Fruit fly (Drosophila melanogaster) whole organism, embryonic: Measurements from ENCODE around the gene Polr2I.

Source experiments
- Aef1 ChIP-seq: fragments of 200-800 bp; sonication (Bioruptor generic); IDR thresholded peaks from 3 replicates; pipeline ENCODE4 v1.3.6; 2022; ENCODE audit warnings: missing biosample characterization, missing genetic modification characterization
- Atf6 ChIP-seq: fragments of 200-800 bp; sonication (Bioruptor generic); IDR thresholded peaks from 2 replicates; pipeline ENCODE4 v1.3.6; 2022; ENCODE audit warnings: missing biosample characterization, missing genetic modification characterization
- CG10366 ChIP-seq: fragments of 200-800 bp; sonication (Bioruptor generic); IDR thresholded peaks from 2 replicates; pipeline ENCODE4 v1.3.6; 2022; ENCODE audit warnings: missing biosample characterization, missing genetic modification characterization
- CG10959 ChIP-seq: fragments of 200-800 bp; sonication (Bioruptor generic); IDR thresholded peaks from 2 replicates; pipeline ENCODE4 v1.3.6; 2022; ENCODE audit warnings: missing biosample characterization, missing genetic modification characterization
- CG10979 ChIP-seq: fragments of 200-800 bp; sonication (Bioruptor generic); optimal IDR thresholded peaks from 2 replicates; lab custom pipeline; 2018; ENCODE audit warnings: missing biosample characterization, mild to moderate bottlenecking, missing genetic modification characterization, moderate library complexity
- CG11695 ChIP-seq: fragments of 200-800 bp; sonication (Bioruptor generic); IDR thresholded peaks from 3 replicates; pipeline ENCODE4 v1.3.6; 2022; ENCODE audit warnings: missing biosample characterization, missing genetic modification characterization
- CG11696 ChIP-seq: fragments of 200-800 bp; sonication (Bioruptor generic); IDR thresholded peaks from 2 replicates; pipeline ENCODE4 v1.3.6; 2022; ENCODE audit warnings: missing biosample characterization, missing genetic modification characterization
- CG12104 ChIP-seq: fragments of 200-800 bp; sonication (Bioruptor generic); optimal IDR thresholded peaks from 3 replicates; lab custom pipeline; 2016; ENCODE audit warnings: missing biosample characterization, missing genetic modification characterization
- CG12219 ChIP-seq: fragments of 200-800 bp; sonication (Bioruptor generic); optimal IDR thresholded peaks from 3 replicates; lab custom pipeline; 2018; ENCODE audit warnings: missing biosample characterization, mild to moderate bottlenecking, missing genetic modification characterization
- CG1233 ChIP-seq: fragments of 200-800 bp; sonication (Bioruptor generic); optimal IDR thresholded peaks from 4 replicates; lab custom pipeline; 2018; ENCODE audit warnings: missing biosample characterization, mild to moderate bottlenecking, missing genetic modification characterization
- CG13894 ChIP-seq: fragments of 200-800 bp; sonication (Bioruptor generic); optimal IDR thresholded peaks from 3 replicates; lab custom pipeline; 2018; ENCODE audit warnings: missing biosample characterization, mild to moderate bottlenecking, missing genetic modification characterization, moderate library complexity
- CG14710 ChIP-seq: fragments of 200-800 bp; sonication (Bioruptor generic); optimal IDR thresholded peaks from 3 replicates; lab custom pipeline; 2019; ENCODE audit warnings: missing biosample characterization, mild to moderate bottlenecking, missing genetic modification characterization, moderate library complexity
- CG17186 ChIP-seq: fragments of 200-800 bp; sonication (Bioruptor generic); optimal IDR thresholded peaks from 3 replicates; lab custom pipeline; 2017; ENCODE audit warnings: missing biosample characterization, missing genetic modification reagents, missing genetic modification characterization
- CG17361 ChIP-seq: fragments of 200-800 bp; sonication (Bioruptor generic); IDR thresholded peaks from 3 replicates; pipeline ENCODE4 v1.3.6; 2022; ENCODE audit warnings: missing biosample characterization, missing genetic modification characterization
- CG17829 ChIP-seq: fragments of 200-800 bp; optimal IDR thresholded peaks from 2 replicates; lab custom pipeline; 2019; ENCODE audit warnings: missing biosample characterization, mild to moderate bottlenecking, missing genetic modification characterization, moderate library complexity
- CG18764 ChIP-seq: fragments of 200-800 bp; sonication (Bioruptor generic); optimal IDR thresholded peaks from 3 replicates; lab custom pipeline; 2016; ENCODE audit warnings: missing biosample characterization, missing genetic modification characterization
- CG2202 ChIP-seq: fragments of 200-800 bp; sonication (Bioruptor generic); optimal IDR thresholded peaks from 2 replicates; lab custom pipeline; 2018; ENCODE audit warnings: missing biosample characterization, mild to moderate bottlenecking, missing genetic modification characterization
- CG4820 ChIP-seq: fragments of 200-800 bp; sonication (Bioruptor generic); optimal IDR thresholded peaks from 3 replicates; lab custom pipeline; 2016; ENCODE audit warnings: missing biosample characterization, missing genetic modification characterization
- CG6272 ChIP-seq: fragments of 200-800 bp; sonication (Bioruptor generic); IDR thresholded peaks from 2 replicates; pipeline ENCODE4 v1.3.6; 2022; ENCODE audit warnings: missing biosample characterization, missing genetic modification characterization
- CG8290 ChIP-seq, 3 experiments: fragments of 200-800 bp; sonication (Bioruptor generic); optimal IDR thresholded peaks; 2 replicates each; lab custom pipeline; 2016 to 2019; ENCODE audit warnings: missing biosample characterization in 3 of 3, missing genetic modification characterization in 3 of 3, mild to moderate bottlenecking in 2 of 3, moderate library complexity in 1 of 3
- CG9876 ChIP-seq: fragments of 200-800 bp; sonication (Bioruptor generic); optimal IDR thresholded peaks from 2 replicates; lab custom pipeline; 2016; ENCODE audit warnings: missing biosample characterization, missing genetic modification characterization
- Dad ChIP-seq: fragments of 200-800 bp; sonication (Bioruptor generic); optimal IDR thresholded peaks from 3 replicates; lab custom pipeline; 2016; ENCODE audit warnings: missing biosample characterization, missing genetic modification characterization
- Fer1 ChIP-seq: fragments of 200-800 bp; sonication (Bioruptor generic); optimal IDR thresholded peaks from 2 replicates; lab custom pipeline; 2017; ENCODE audit warnings: missing biosample characterization, mild to moderate bottlenecking, missing genetic modification characterization
- Fer2 ChIP-seq: fragments of 200-800 bp; sonication (Bioruptor generic); optimal IDR thresholded peaks from 2 replicates; lab custom pipeline; 2018; ENCODE audit warnings: missing biosample characterization, mild to moderate bottlenecking, missing genetic modification characterization, moderate library complexity
- Gug ChIP-seq: fragments of 200-800 bp; sonication (Bioruptor generic); IDR thresholded peaks from 4 replicates; pipeline ENCODE4 v1.3.6; 2022; ENCODE audit warnings: missing biosample characterization, missing genetic modification characterization
- Jarid2 ChIP-seq: fragments of 200-800 bp; sonication (Bioruptor generic); optimal IDR thresholded peaks from 3 replicates; lab custom pipeline; 2017; ENCODE audit warnings: mild to moderate bottlenecking, missing biosample characterization, missing genetic modification reagents, missing genetic modification characterization
- Mad ChIP-seq: fragments of 200-800 bp; sonication (Bioruptor generic); optimal IDR thresholded peaks from 2 replicates; lab custom pipeline; 2016; ENCODE audit warnings: missing biosample characterization, missing genetic modification characterization
- Myb ChIP-seq: fragments of 200-800 bp; sonication (Bioruptor generic); optimal IDR thresholded peaks from 2 replicates; lab custom pipeline; 2016; ENCODE audit warnings: missing biosample characterization, missing genetic modification characterization
- Neu2 ChIP-seq: fragments of 200-800 bp; sonication (Bioruptor generic); optimal IDR thresholded peaks from 3 replicates; lab custom pipeline; 2016; ENCODE audit warnings: missing biosample characterization, missing genetic modification characterization, borderline replicate concordance
- Oaz ChIP-seq: fragments of 200-800 bp; sonication (Bioruptor generic); IDR thresholded peaks from 2 replicates; pipeline ENCODE4 v1.3.6; 2022; ENCODE audit warnings: missing biosample characterization, missing genetic modification characterization
- Ravus ChIP-seq: fragments of 200-800 bp; sonication (Bioruptor generic); IDR thresholded peaks from 2 replicates; pipeline ENCODE4 v1.3.6; 2022; ENCODE audit warnings: missing biosample characterization, missing genetic modification characterization
- Sin3A ChIP-seq: fragments of >200 bp; optimal IDR thresholded peaks from 2 replicates; lab custom pipeline; 2018
- Sry-δ ChIP-seq: fragments of 200-800 bp; sonication (Bioruptor generic); optimal IDR thresholded peaks from 2 replicates; lab custom pipeline; 2016; ENCODE audit warnings: missing biosample characterization, missing genetic modification characterization
- Vsx1 ChIP-seq: fragments of 200-800 bp; sonication (Bioruptor generic); optimal IDR thresholded peaks from 2 replicates; lab custom pipeline; 2017; ENCODE audit warnings: missing biosample characterization, mild to moderate bottlenecking, missing genetic modification characterization, missing genetic modification reagents
- ase ChIP-seq: fragments of 200-800 bp; sonication (Bioruptor generic); IDR thresholded peaks from 3 replicates; pipeline ENCODE4 v1.3.6; 2022; ENCODE audit warnings: missing biosample characterization, missing genetic modification characterization
- dati ChIP-seq: fragments of 200-800 bp; sonication (Bioruptor generic); IDR thresholded peaks from 2 replicates; pipeline ENCODE4 v1.3.6; 2022; ENCODE audit warnings: missing biosample characterization, missing genetic modification characterization
- exex ChIP-seq: fragments of 200-800 bp; sonication (Bioruptor generic); optimal IDR thresholded peaks from 4 replicates; lab custom pipeline; 2018; ENCODE audit warnings: missing biosample characterization, mild to moderate bottlenecking, missing genetic modification characterization, moderate library complexity
- eyg ChIP-seq: fragments of 200-800 bp; sonication (Bioruptor generic); optimal IDR thresholded peaks from 3 replicates; lab custom pipeline; 2016; ENCODE audit warnings: missing biosample characterization, missing genetic modification characterization
- ftz-f1 ChIP-seq: fragments of 200-800 bp; sonication (Bioruptor generic); optimal IDR thresholded peaks from 2 replicates; lab custom pipeline; 2016; ENCODE audit warnings: missing biosample characterization, missing genetic modification characterization
- gce ChIP-seq: fragments of 200-800 bp; sonication (Bioruptor generic); IDR thresholded peaks from 3 replicates; pipeline ENCODE4 v1.3.6; 2022; ENCODE audit warnings: missing biosample characterization, missing genetic modification characterization
- jumu ChIP-seq: fragments of 200-800 bp; sonication (Bioruptor generic); optimal IDR thresholded peaks from 3 replicates; lab custom pipeline; 2016; ENCODE audit warnings: missing biosample characterization, missing genetic modification characterization
- lbe ChIP-seq: fragments of 200-800 bp; sonication (Bioruptor generic); optimal IDR thresholded peaks from 2 replicates; lab custom pipeline; 2016; ENCODE audit warnings: missing biosample characterization, mild to moderate bottlenecking, missing genetic modification characterization
- lmd ChIP-seq: fragments of 200-800 bp; sonication (Bioruptor generic); IDR thresholded peaks from 2 replicates; pipeline ENCODE4 v1.3.6; 2022; ENCODE audit warnings: missing biosample characterization, missing genetic modification characterization
- mld ChIP-seq: fragments of 200-800 bp; sonication (Bioruptor generic); IDR thresholded peaks from 3 replicates; pipeline ENCODE4 v1.3.6; 2022; ENCODE audit warnings: missing biosample characterization, missing genetic modification characterization; ENCODE audit not compliant: partially characterized antibody
- pan ChIP-seq, 4 experiments: fragments of >200 bp in 3 of 4; fragments of 200-800 bp in 1 of 4; sonication (Bioruptor generic) in 1 of 4; optimal IDR thresholded peaks in 3 of 4; IDR thresholded peaks in 1 of 4; 2 replicates each; pipeline versions ENCODE4 v1.3.6 to Lab custom; 2017 to 2022; ENCODE audit warnings: missing biosample characterization in 2 of 4, missing genetic modification characterization in 2 of 4, mixed read lengths in 1 of 4
- pb ChIP-seq: fragments of 200-800 bp; sonication (Bioruptor generic); optimal IDR thresholded peaks from 3 replicates; lab custom pipeline; 2016; ENCODE audit warnings: missing biosample characterization, missing genetic modification characterization
- pum ChIP-seq: fragments of 200-800 bp; sonication (Bioruptor generic); optimal IDR thresholded peaks from 2 replicates; lab custom pipeline; 2016; ENCODE audit warnings: missing biosample characterization, missing genetic modification characterization
- tup ChIP-seq: fragments of 200-800 bp; sonication (Bioruptor generic); optimal IDR thresholded peaks from 2 replicates; lab custom pipeline; 2016; ENCODE audit warnings: missing biosample characterization, mild to moderate bottlenecking, missing genetic modification characterization, moderate library complexity
- unc-4 ChIP-seq: fragments of 200-800 bp; sonication (Bioruptor generic); IDR thresholded peaks from 2 replicates; pipeline ENCODE4 v1.3.6; 2022; ENCODE audit warnings: missing biosample characterization, missing genetic modification characterization; ENCODE audit not compliant: partially characterized antibody
- zen2 ChIP-seq: fragments of 200-800 bp; sonication (Bioruptor generic); IDR thresholded peaks from 3 replicates; pipeline ENCODE4 v1.3.6; 2022; ENCODE audit warnings: missing biosample characterization, missing genetic modification characterization; ENCODE audit not compliant: partially characterized antibody

The Polr2I gene

dm6 chr3R:14308801-14309217, at the start of gene Polr2I (continued):
- peak; percentile 16 for TF ChIP-seq CG1233 (GFP tag; lab: Kevin White, UChicago)
- TF ChIP-seq Gug (GFP tag; lab: Robert Waterston, UW), result no peak
- no peak for TF ChIP-seq eyg (GFP tag; lab: Kevin White, UChicago)
- TF ChIP-seq unc-4 (GFP tag; lab: Robert Waterston, UW), result no peak
- TF ChIP-seq Sin3A (lab: Kevin White, UChicago), result no peak
- no peak for TF ChIP-seq CG12219
- TF ChIP-seq exex (tag; lab: Kevin White, UChicago), result peak; percentile 20
- TF ChIP-seq Vsx1 (GFP tag; lab: Kevin White, UChicago), result no peak
- TF ChIP-seq zen2 (GFP tag; lab: Robert Waterston, UW), result no peak
- no peak for TF ChIP-seq Sry-δ (GFP tag; lab: Kevin White, UChicago)
- TF ChIP-seq pum (GFP tag; lab: Kevin White, UChicago), result no peak
- TF ChIP-seq CG2202, result no peak
- TF ChIP-seq CG10959 (GFP tag; lab: Robert Waterston, UW), result peak; percentile 88
- no peak for TF ChIP-seq Fer1 (GFP tag; lab: Kevin White, UChicago)
- TF ChIP-seq CG17186, result no peak
- no peak for TF ChIP-seq dati (GFP tag; lab: Robert Waterston, UW)
- no peak for TF ChIP-seq Myb (GFP tag; lab: Kevin White, UChicago)
- no peak for TF ChIP-seq Fer2 (tag; lab: Kevin White, UChicago)
- TF ChIP-seq Mad (GFP tag; lab: Kevin White, UChicago), result peak; percentile 12
- no peak for TF ChIP-seq Oaz (GFP tag; lab: Robert Waterston, UW)
- TF ChIP-seq lmd (GFP tag; lab: Robert Waterston, UW), result peak; percentile 26; the same call in 1 of the 2 replicates
- peak; percentile 81 for TF ChIP-seq CG17361 (GFP tag; lab: Robert Waterston, UW)
- peak; percentile 37 for TF ChIP-seq CG17829
- no peak for TF ChIP-seq Neu2 (GFP tag; lab: Kevin White, UChicago)
- no peak for TF ChIP-seq Dad (GFP tag; lab: Kevin White, UChicago)
- no peak; the same call in 1 of the 2 replicates for TF ChIP-seq CG6272 (GFP tag; lab: Robert Waterston, UW)
- peak; percentile 28; the same call in 1 of the 2 replicates for TF ChIP-seq Atf6 (GFP tag; lab: Robert Waterston, UW)
- peak; percentile 31 for TF ChIP-seq CG4820 (GFP tag; lab: Kevin White, UChicago)
- TF ChIP-seq CG14710 (tag; lab: Kevin White, UChicago), result peak; percentile 65
- TF ChIP-seq CG11695 (GFP tag; lab: Robert Waterston, UW), result no peak
- TF ChIP-seq gce (GFP tag; lab: Robert Waterston, UW), result no peak
- TF ChIP-seq Jarid2 (GFP tag; lab: Kevin White, UChicago), result no peak
- TF ChIP-seq tup (GFP tag; lab: Kevin White, UChicago), result no peak
- no peak for TF ChIP-seq CG13894 (tag; lab: Kevin White, UChicago)
- TF ChIP-seq jumu, result no peak
- no peak for TF ChIP-seq ftz-f1 (GFP tag; lab: Kevin White, UChicago)
- TF ChIP-seq mld (GFP tag; lab: Robert Waterston, UW), result no peak
- peak; percentile 37; the same call in 1 of the 3 replicates for TF ChIP-seq Aef1 (GFP tag; lab: Robert Waterston, UW)
- no peak for TF ChIP-seq CG18764 (GFP tag; lab: Kevin White, UChicago)
- no peak for TF ChIP-seq pb (GFP tag; lab: Kevin White, UChicago)
- peak; percentile 13 for TF ChIP-seq CG10979 (tag; lab: Kevin White, UChicago)
- TF ChIP-seq CG11696, result no peak
- TF ChIP-seq lbe, result no peak
- peak; percentile 12 for TF ChIP-seq CG12104 (GFP tag; lab: Kevin White, UChicago)
- no peak for TF ChIP-seq CG8290 (GFP tag; optimal IDR thresholded peaks at IDR 0.05; lab: Kevin White, UChicago)
- no peak for TF ChIP-seq CG8290 (tag; optimal IDR thresholded peaks at IDR 0.05; lab: Kevin White, UChicago)
- no peak; the same call in 1 of the 2 replicates for TF ChIP-seq CG10366
- no peak for TF ChIP-seq CG9876 (GFP tag; lab: Kevin White, UChicago)
- no peak for TF ChIP-seq pan (optimal IDR thresholded peaks at IDR 0.05; lab: Kevin White, UChicago)
- TF ChIP-seq pan (GFP tag; optimal IDR thresholded peaks at IDR 0.05 in 1 of 2, IDR thresholded peaks at IDR 0.05 in 1 of 2), result peak in 1 of 2 experiments; percentile 27
- no peak for TF ChIP-seq ase
- TF ChIP-seq Ravus, result no peak
